Worm (Caenorhabditis elegans) whole organism, L2 larva: ENCODE results near the gene sru-31.

Experiments
- C34F6.9 ChIP-seq: fragments of 150-350 bp; optimal IDR thresholded peaks from 2 replicates; lab custom pipeline; 2014; ENCODE audit warnings: missing biosample characterization, missing genetic modification characterization
- F13H6.1 ChIP-seq: sonication (generic microtip); optimal IDR thresholded peaks from 2 replicates; lab custom pipeline; 2016; ENCODE audit warnings: missing genetic modification characterization, missing compliant biosample characterization
- R02D3.7 ChIP-seq: fragments of 150-350 bp; optimal IDR thresholded peaks from 2 replicates; lab custom pipeline; 2014; ENCODE audit warnings: missing biosample characterization, missing genetic modification characterization
- Y55F3AM.14 ChIP-seq: fragments of 200-800 bp; sonication (Bioruptor generic); optimal IDR thresholded peaks from 2 replicates; lab custom pipeline; 2018; ENCODE audit warnings: mild to moderate bottlenecking, missing genetic modification characterization, missing compliant biosample characterization
- alr-1 ChIP-seq: fragments of 150-350 bp; optimal IDR thresholded peaks from 2 replicates; lab custom pipeline; 2014; ENCODE audit warnings: missing biosample characterization, missing genetic modification characterization
- ama-1 ChIP-seq: fragments of 150-350 bp; optimal IDR thresholded peaks from 2 replicates; lab custom pipeline; 2018; ENCODE audit warnings: inconsistent platforms
- blmp-1 ChIP-seq: sonication (generic microtip); optimal IDR thresholded peaks from 2 replicates; lab custom pipeline; 2017; ENCODE audit warnings: missing genetic modification characterization, mild to moderate bottlenecking, missing compliant biosample characterization, antibody characterized with exemption, moderate library complexity; ENCODE audit not compliant: insufficient read depth
- ceh-82 ChIP-seq: fragments of 150-350 bp; optimal IDR thresholded peaks from 2 replicates; lab custom pipeline; 2014; ENCODE audit warnings: missing biosample characterization, missing genetic modification characterization
- crh-2 ChIP-seq: sonication (generic microtip); optimal IDR thresholded peaks from 2 replicates; lab custom pipeline; 2017; ENCODE audit warnings: missing biosample characterization, missing genetic modification characterization
- dmd-4 ChIP-seq: sonication (generic microtip); optimal IDR thresholded peaks from 2 replicates; lab custom pipeline; 2017; ENCODE audit warnings: missing biosample characterization, missing genetic modification characterization
- egl-27 ChIP-seq: sonication (generic microtip); optimal IDR thresholded peaks from 3 replicates; lab custom pipeline; 2017; ENCODE audit warnings: missing biosample characterization, missing genetic modification reagents, missing genetic modification characterization
- elt-3 ChIP-seq: sonication (generic microtip); optimal IDR thresholded peaks from 2 replicates; lab custom pipeline; 2017; ENCODE audit warnings: missing biosample characterization, missing genetic modification characterization
- fos-1 ChIP-seq: fragments of 150-350 bp; optimal IDR thresholded peaks from 2 replicates; lab custom pipeline; 2014; ENCODE audit warnings: missing biosample characterization, missing genetic modification characterization
- gmeb-1 ChIP-seq: fragments of 150-350 bp; optimal IDR thresholded peaks from 2 replicates; lab custom pipeline; 2014; ENCODE audit warnings: missing biosample characterization, missing genetic modification characterization
- lin-11 ChIP-seq: fragments of 150-350 bp; sonication (generic microtip); optimal IDR thresholded peaks from 2 replicates; lab custom pipeline; 2014; ENCODE audit warnings: missing biosample characterization, missing genetic modification characterization, inconsistent platforms, mixed read lengths
- lin-13 ChIP-seq: fragments of 150-350 bp; optimal IDR thresholded peaks from 2 replicates; lab custom pipeline; 2014; ENCODE audit warnings: missing biosample characterization, missing genetic modification reagents, missing genetic modification characterization
- lin-39 ChIP-seq: fragments of 150-350 bp; optimal IDR thresholded peaks from 2 replicates; lab custom pipeline; 2014; ENCODE audit warnings: missing biosample characterization, missing genetic modification reagents, missing genetic modification characterization
- lsy-2 ChIP-seq, 2 experiments: fragments of 150-350 bp in 1 of 2; sonication (generic microtip) in 1 of 2; optimal IDR thresholded peaks; 2 replicates each; lab custom pipeline; 2014 to 2017; ENCODE audit warnings: missing biosample characterization in 2 of 2, missing genetic modification characterization in 2 of 2
- mbf-1 ChIP-seq: sonication (generic microtip); optimal IDR thresholded peaks from 2 replicates; lab custom pipeline; 2017; ENCODE audit warnings: missing biosample characterization, missing genetic modification characterization
- mdl-1 ChIP-seq, 2 experiments: fragments of 150-350 bp in 1 of 2; sonication (generic microtip) in 1 of 2; optimal IDR thresholded peaks; 2 replicates each; lab custom pipeline; 2017; ENCODE audit warnings: missing biosample characterization in 2 of 2, missing genetic modification characterization in 2 of 2
- nhr-10 ChIP-seq: sonication (generic microtip); optimal IDR thresholded peaks from 2 replicates; lab custom pipeline; 2017; ENCODE audit warnings: missing biosample characterization, missing genetic modification characterization
- nhr-11 ChIP-seq: fragments of 150-350 bp; optimal IDR thresholded peaks from 2 replicates; lab custom pipeline; 2014; ENCODE audit warnings: missing biosample characterization, missing genetic modification characterization
- nhr-12 ChIP-seq: fragments of 150-350 bp; optimal IDR thresholded peaks from 2 replicates; lab custom pipeline; 2014; ENCODE audit warnings: missing biosample characterization, missing genetic modification characterization
- nhr-129 ChIP-seq: fragments of 150-350 bp; optimal IDR thresholded peaks from 2 replicates; lab custom pipeline; 2014; ENCODE audit warnings: missing biosample characterization, missing genetic modification characterization
- nhr-21 ChIP-seq: fragments of 150-350 bp; optimal IDR thresholded peaks from 2 replicates; lab custom pipeline; 2014; ENCODE audit warnings: missing biosample characterization, missing genetic modification characterization
- nhr-23 ChIP-seq: fragments of 150-350 bp; optimal IDR thresholded peaks from 2 replicates; lab custom pipeline; 2014; ENCODE audit warnings: missing biosample characterization, missing genetic modification reagents, missing genetic modification characterization
- nhr-237 ChIP-seq: fragments of 150-350 bp; optimal IDR thresholded peaks from 2 replicates; lab custom pipeline; 2014; ENCODE audit warnings: missing biosample characterization, missing genetic modification characterization
- nhr-25 ChIP-seq: fragments of 150-350 bp; sonication (generic microtip); optimal IDR thresholded peaks from 3 replicates; lab custom pipeline; 2014; ENCODE audit warnings: missing biosample characterization, missing genetic modification characterization
- nhr-6 ChIP-seq: fragments of 150-350 bp; optimal IDR thresholded peaks from 2 replicates; lab custom pipeline; 2014; ENCODE audit warnings: missing biosample characterization, missing genetic modification characterization
- peb-1 ChIP-seq: fragments of 150-350 bp; optimal IDR thresholded peaks from 2 replicates; lab custom pipeline; 2014; ENCODE audit warnings: missing biosample characterization, missing genetic modification characterization
- sem-4 ChIP-seq: fragments of 150-350 bp; optimal IDR thresholded peaks from 2 replicates; lab custom pipeline; 2014; ENCODE audit warnings: missing biosample characterization, missing genetic modification reagents, missing genetic modification characterization
- sma-3 ChIP-seq: sonication (generic microtip); optimal IDR thresholded peaks from 2 replicates; lab custom pipeline; 2016; ENCODE audit warnings: missing genetic modification reagents, missing genetic modification characterization, missing compliant biosample characterization
- sma-9 ChIP-seq, 2 experiments: fragments of 150-350 bp in 1 of 2; sonication (generic microtip) in 1 of 2; optimal IDR thresholded peaks; 2 replicates each; lab custom pipeline; 2014 to 2016; ENCODE audit warnings: missing genetic modification characterization in 2 of 2, mild to moderate bottlenecking in 1 of 2, missing biosample characterization in 1 of 2, missing compliant biosample characterization in 1 of 2, missing genetic modification reagents in 1 of 2, moderate library complexity in 1 of 2
- unc-39 ChIP-seq: fragments of 150-350 bp; optimal IDR thresholded peaks from 2 replicates; lab custom pipeline; 2014; ENCODE audit warnings: missing biosample characterization, missing genetic modification characterization
- ztf-11 ChIP-seq: sonication (generic microtip); optimal IDR thresholded peaks from 2 replicates; lab custom pipeline; 2017; ENCODE audit warnings: missing biosample characterization, missing genetic modification characterization

Gene sru-31

DNA sequence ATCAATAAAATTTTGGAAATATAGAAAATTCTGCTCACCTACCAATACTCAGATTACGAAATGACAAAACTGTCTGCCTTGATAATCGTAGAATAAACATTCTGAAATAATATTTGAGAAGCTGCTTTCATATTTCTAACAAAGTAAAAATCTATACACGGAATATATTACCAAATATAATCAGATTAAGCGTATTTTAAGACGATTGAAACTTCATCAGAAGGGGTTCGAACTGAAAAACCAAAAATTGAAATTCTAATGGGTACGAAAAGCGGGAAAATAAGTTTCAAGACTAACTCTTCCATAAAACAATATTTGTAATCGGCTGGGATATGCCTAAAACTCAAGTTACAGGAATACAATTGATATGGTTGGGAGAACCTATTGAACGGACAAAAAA is 37.1 kb upstream of the sru-31 start, which contains the start of gene F46B6.4:
F46B6.4 (minus strand) TSS at position 101 of the 400 bp plus-strand sequence.
- TF ChIP-seq fos-1 (tag; lab: Kevin White, UChicago) = no peak

- TF ChIP-seq unc-39 (no peak), lsy-2 (tag; optimal IDR thresholded peaks at IDR 0.05; lab: Kevin White, UChicago) (no peak), gmeb-1 (tag; lab: Kevin White, UChicago) (no peak), nhr-129 (tag; lab: Kevin White, UChicago) (no peak), sem-4 (tag; lab: Kevin White, UChicago) (no peak), ztf-11 (tag; lab: Kevin White, UChicago) (no peak), R02D3.7 (tag; lab: Kevin White, UChicago) (no peak), nhr-21 (tag; lab: Kevin White, UChicago) (no peak), nhr-23 (no peak), nhr-11 (no peak), nhr-237 (tag; lab: Kevin White, UChicago) (no peak), lin-13 (no peak), lin-11 (tag; lab: Kevin White, UChicago) (no peak), alr-1 (tag; lab: Kevin White, UChicago) (no peak), F13H6.1 (tag; lab: Kevin White, UChicago) (no peak)
Measured at ce11 chrV:9782045-9782444, 34.4 kb upstream of the sru-31 start.

DNA sequence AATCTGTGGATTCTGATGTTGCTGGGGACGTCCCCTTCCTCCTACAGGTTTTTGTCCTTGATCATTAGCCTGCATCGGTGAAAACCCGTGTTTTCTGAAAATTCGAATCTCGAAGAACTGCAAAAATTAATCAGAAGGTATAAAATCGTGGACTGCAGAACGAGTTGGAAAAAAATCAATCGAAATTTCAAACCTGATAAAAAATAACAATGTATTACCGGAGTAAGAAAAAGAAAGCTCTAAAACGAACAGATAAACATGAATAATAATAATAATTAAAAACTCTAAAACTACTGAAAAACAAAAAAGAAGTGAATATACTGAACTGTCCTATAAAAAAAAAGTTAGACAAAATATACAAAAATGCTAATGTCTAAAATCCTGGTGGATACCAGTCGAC is 33.5 kb upstream of the sru-31 start, which contains the start of gene F46B6.5:
F46B6.5 (minus strand) TSS at position 101 of the 400 bp plus-strand sequence.
- TF ChIP-seq nhr-12 (tag; lab: Kevin White, UChicago) = no peak
- no peak for TF ChIP-seq fos-1 (tag; lab: Kevin White, UChicago)
- TF ChIP-seq egl-27 (tag; lab: Kevin White, UChicago) = no peak
- no peak for TF ChIP-seq nhr-25 (tag; lab: Kevin White, UChicago)
- TF ChIP-seq dmd-4 (tag; lab: Kevin White, UChicago) = no peak
- TF ChIP-seq lin-39 (tag; lab: Kevin White, UChicago) = no peak
- no peak for TF ChIP-seq ztf-11 (tag; lab: Kevin White, UChicago)
- no peak for TF ChIP-seq mbf-1
- no peak for TF ChIP-seq nhr-10 (tag; lab: Kevin White, UChicago)
- no peak for TF ChIP-seq sma-9 (GFP tag; optimal IDR thresholded peaks at IDR 0.05; lab: Kevin White, UChicago)
- TF ChIP-seq sma-9 (tag; optimal IDR thresholded peaks at IDR 0.05; lab: Kevin White, UChicago) = no peak
- TF ChIP-seq lin-11 (tag; lab: Kevin White, UChicago) = no peak
- TF ChIP-seq C34F6.9 = no peak
- TF ChIP-seq unc-39 = no peak
- TF ChIP-seq crh-2 (tag; lab: Kevin White, UChicago) = no peak
- no peak for TF ChIP-seq R02D3.7 (tag; lab: Kevin White, UChicago)
- TF ChIP-seq peb-1 (tag; lab: Kevin White, UChicago) = no peak
- no peak for TF ChIP-seq ama-1 (lab: Kevin White, UChicago)

ce11 chrV:9784215-9784614 is 32.3 kb upstream of the sru-31 start:
- TF ChIP-seq fos-1 (tag; lab: Kevin White, UChicago) = no peak
- no peak for TF ChIP-seq F13H6.1 (tag; lab: Kevin White, UChicago)
- no peak for TF ChIP-seq ztf-11 (tag; lab: Kevin White, UChicago)
- TF ChIP-seq Y55F3AM.14 = no peak
- no peak for TF ChIP-seq alr-1 (tag; lab: Kevin White, UChicago)
- TF ChIP-seq ceh-82 (tag; lab: Kevin White, UChicago) = no peak
- no peak for TF ChIP-seq nhr-237 (tag; lab: Kevin White, UChicago)
- no peak for TF ChIP-seq C34F6.9
- no peak for TF ChIP-seq nhr-6 (tag; lab: Kevin White, UChicago)
- no peak for TF ChIP-seq mdl-1 (tag; optimal IDR thresholded peaks at IDR 0.05; lab: Kevin White, UChicago)
- TF ChIP-seq crh-2 (tag; lab: Kevin White, UChicago) = no peak
- TF ChIP-seq sem-4 (tag; lab: Kevin White, UChicago) = no peak
- no peak for TF ChIP-seq elt-3 (tag; lab: Kevin White, UChicago)
- TF ChIP-seq sma-3 = no peak
- no peak for TF ChIP-seq blmp-1 (tag; lab: Kevin White, UChicago)
- TF ChIP-seq nhr-129 (tag; lab: Kevin White, UChicago) = no peak
- TF ChIP-seq egl-27 (tag; lab: Kevin White, UChicago) = no peak
- no peak for TF ChIP-seq nhr-12 (tag; lab: Kevin White, UChicago)
- TF ChIP-seq, all 48 proteins: peak for 0
